Worm (Caenorhabditis elegans) whole organism, late embryonic: Measurements from ENCODE around the gene dos-3.

Experiments
- elt-2 ChIP-seq: sonication (generic microtip); optimal IDR thresholded peaks from 2 replicates; lab custom pipeline; 2016; ENCODE audit warnings: missing genetic modification reagents, missing genetic modification characterization, missing compliant biosample characterization
- pqm-1 ChIP-seq: sonication (generic microtip); optimal IDR thresholded peaks from 2 replicates; lab custom pipeline; 2016; ENCODE audit warnings: missing genetic modification characterization, missing compliant biosample characterization
- ref-2 ChIP-seq: sonication (generic microtip); optimal IDR thresholded peaks from 2 replicates; lab custom pipeline; 2016; ENCODE audit warnings: missing genetic modification characterization, missing compliant biosample characterization

DNA sequence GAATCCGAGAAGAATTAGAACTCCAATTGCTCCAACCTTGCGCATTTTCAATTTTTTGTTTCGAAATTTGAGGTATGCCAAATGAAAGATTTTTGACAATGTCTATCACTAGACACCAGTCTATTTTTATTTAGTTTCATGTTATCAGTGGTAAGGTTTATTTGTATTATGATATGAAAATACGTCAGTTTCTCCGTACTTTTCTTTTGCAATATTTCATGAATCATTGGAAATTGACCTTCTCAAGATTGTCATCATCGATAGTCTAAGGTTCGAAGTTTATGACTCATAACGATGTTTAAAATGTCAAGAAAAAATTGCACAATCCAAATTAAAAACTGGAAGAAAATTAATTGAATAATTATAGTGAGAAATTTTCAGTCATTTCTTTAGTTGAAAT, 34.0 kb upstream of the dos-3 start, which contains the start of gene clc-19:
- TF ChIP-seq pqm-1 (tag; lab: Kevin White, UChicago) (no peak), elt-2 (tag; lab: Kevin White, UChicago) (no peak), ref-2 (no peak)
